Worm (Caenorhabditis elegans): ENCODE data around the gene dod-20.

dod-20 gene

ce11 chrV:422133-422532, at the start of gene dod-20:
TSS of gene dod-20 (plus strand) at chrV:422433.
- no peak for TF ChIP-seq fax-1 (tag; optimal IDR thresholded peaks at IDR 0.05)
- no peak for TF ChIP-seq hlh-13 (GFP tag; optimal IDR thresholded peaks at IDR 0.05)
- TF ChIP-seq pqm-1 (tag; optimal IDR thresholded peaks at IDR 0.05), result no peak
- TF ChIP-seq ceh-19 (GFP tag; optimal IDR thresholded peaks at IDR 0.05), result no peak

ce11 chrV:373192-373591, 49.0 kb upstream of the dod-20 start:
- TF ChIP-seq sdc-2 (tag; optimal IDR thresholded peaks at IDR 0.05), result no peak
- no peak for TF ChIP-seq ets-4 (tag; optimal IDR thresholded peaks at IDR 0.05)
- TF ChIP-seq pha-2 (tag; optimal IDR thresholded peaks at IDR 0.05), result no peak
- TF ChIP-seq tbx-7 (tag; optimal IDR thresholded peaks at IDR 0.05), result no peak
- TF ChIP-seq C08G9.2 (tag; optimal IDR thresholded peaks at IDR 0.05), result no peak
- TF ChIP-seq unc-55 (GFP tag; optimal IDR thresholded peaks at IDR 0.05), result no peak
- no peak for TF ChIP-seq pax-1 (tag; optimal IDR thresholded peaks at IDR 0.05)
- TF ChIP-seq K09A11.1 (tag; optimal IDR thresholded peaks at IDR 0.05; ENCODE audit: insufficient read depth), result no peak
- TF ChIP-seq tbx-2 (tag; optimal IDR thresholded peaks at IDR 0.05), result no peak
- TF ChIP-seq ceh-2 (tag; optimal IDR thresholded peaks at IDR 0.05), result no peak
- TF ChIP-seq sox-2 (GFP tag; IDR thresholded peaks at IDR 0.05), result no peak
- no peak for TF ChIP-seq unc-86 (tag; optimal IDR thresholded peaks at IDR 0.05)
- no peak for TF ChIP-seq fkh-10 (GFP tag; optimal IDR thresholded peaks at IDR 0.05)
- no peak for TF ChIP-seq ceh-34 (tag; optimal IDR thresholded peaks at IDR 0.05)
- no peak for TF ChIP-seq pat-9 (tag; optimal IDR thresholded peaks at IDR 0.05)
- TF ChIP-seq hlh-6 (tag; optimal IDR thresholded peaks at IDR 0.05), result no peak
- TF ChIP-seq ceh-22 (tag; optimal IDR thresholded peaks at IDR 0.05), result no peak
- no peak for TF ChIP-seq che-1 (tag; optimal IDR thresholded peaks at IDR 0.05)
- TF ChIP-seq Y22D7AL.16 (tag; optimal IDR thresholded peaks at IDR 0.05), result no peak

ce11 chrV:376790-377189, 45.4 kb upstream of the dod-20 start:
- TF ChIP-seq ceh-9 (tag; optimal IDR thresholded peaks at IDR 0.05) (no peak), elt-2 (tag; optimal IDR thresholded peaks at IDR 0.05) (peak; percentile 33)

- TF ChIP-seq pat-9 (tag; optimal IDR thresholded peaks at IDR 0.05) (no peak), lim-6 (tag; optimal IDR thresholded peaks at IDR 0.05) (no peak), hlh-15 (tag; optimal IDR thresholded peaks at IDR 0.05) (no peak), hlh-6 (tag; optimal IDR thresholded peaks at IDR 0.05) (no peak), ama-1 (optimal IDR thresholded peaks at IDR 0.05) (no peak), ceh-48 (tag; optimal IDR thresholded peaks at IDR 0.05) (no peak), ceh-18 (tag; optimal IDR thresholded peaks at IDR 0.05) (no peak), ceh-9 (tag; optimal IDR thresholded peaks at IDR 0.05) (no peak)
These were observed 44.0 kb upstream of the dod-20 start for ce11 chrV:378231-378630.

- TF ChIP-seq ttx-3 (tag; optimal IDR thresholded peaks at IDR 0.05), result no peak
- TF ChIP-seq ahr-1 (tag; optimal IDR thresholded peaks at IDR 0.05), result no peak
- no peak for TF ChIP-seq ref-2 (tag; optimal IDR thresholded peaks at IDR 0.05)
- TF ChIP-seq hlh-6 (tag; optimal IDR thresholded peaks at IDR 0.05), result no peak
- TF ChIP-seq pqm-1 (tag; optimal IDR thresholded peaks at IDR 0.05), result no peak
- no peak for TF ChIP-seq mec-3 (tag; optimal IDR thresholded peaks at IDR 0.05; ENCODE audit: borderline replicate concordance)
- no peak for TF ChIP-seq C08G9.2 (tag; optimal IDR thresholded peaks at IDR 0.05)
These were observed 42.0 kb upstream of the dod-20 start, which contains the start of gene mltn-8 for ce11 chrV:380186-380585. TSS of gene mltn-8 (minus strand) at chrV:380286.

Data from whole organism, late embryonic.